Fruit fly (Drosophila melanogaster): Measurements from ENCODE around the gene Atg4b.

The Atg4b gene

DNA sequence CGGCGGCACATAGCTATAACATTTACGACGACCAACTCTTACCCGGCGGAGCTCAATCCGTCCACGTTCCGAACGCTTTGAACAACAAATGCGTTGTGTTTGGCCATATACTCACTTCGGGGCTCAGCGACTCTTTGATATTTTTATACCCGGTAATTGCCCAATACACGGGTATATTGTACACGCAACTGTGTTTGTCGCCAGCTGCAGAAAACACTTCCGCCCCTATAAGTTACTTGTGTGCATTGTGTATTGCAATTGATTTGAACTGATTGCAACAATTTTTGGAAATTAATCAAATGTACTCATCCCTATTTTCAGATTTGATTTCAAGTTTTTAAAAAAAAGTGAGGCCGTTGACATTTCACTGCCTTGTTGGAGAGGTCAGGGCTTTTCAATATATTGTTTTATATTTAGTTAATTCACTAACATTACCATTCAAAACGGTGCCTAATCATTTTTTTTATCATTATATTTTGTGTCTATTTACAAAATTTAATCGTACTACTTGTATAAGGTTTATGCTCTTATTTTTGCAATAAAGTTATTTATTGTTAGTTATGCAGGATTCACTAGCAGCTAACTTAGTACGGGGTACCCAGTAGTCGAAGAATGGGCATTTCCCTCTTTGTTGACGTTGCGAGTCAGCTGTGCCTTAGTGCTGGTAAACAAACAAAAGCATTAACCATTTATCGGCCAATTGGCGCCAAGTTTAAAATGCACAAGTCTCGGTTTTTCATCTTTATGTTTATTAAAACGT is 13.6 kb downstream of the Atg4b start, which contains the start of gene Nagk (continued):
- peak; percentile 87 for TF ChIP-seq E2f2 (GFP tag; IDR thresholded peaks at IDR 0.05)
- no peak for TF ChIP-seq CG6683 (GFP tag; optimal IDR thresholded peaks at IDR 0.05)
- 0 out of 2 replicates have a peak, but pooled peaks have one; percentile 39 for TF ChIP-seq Ptx1 (GFP tag; IDR thresholded peaks at IDR 0.05)
- no peak for TF ChIP-seq schlank (tag; optimal IDR thresholded peaks at IDR 0.05)
- TF ChIP-seq CG1647 (GFP tag; optimal IDR thresholded peaks at IDR 0.05), result no peak
- no peak for TF ChIP-seq CG10321 (GFP tag; IDR thresholded peaks at IDR 0.05)
- TF ChIP-seq CG4404 (GFP tag; IDR thresholded peaks at IDR 0.05), result no peak
- TF ChIP-seq tap (tag; optimal IDR thresholded peaks at IDR 0.05), result no peak
- TF ChIP-seq h (optimal IDR thresholded peaks at IDR 0.05), result no peak
- no peak for TF ChIP-seq CG12299 (tag; optimal IDR thresholded peaks at IDR 0.05)
- no peak for TF ChIP-seq unc-4 (GFP tag; IDR thresholded peaks at IDR 0.05; ENCODE audit: partially characterized antibody)
- TF ChIP-seq fu2 (GFP tag; optimal IDR thresholded peaks at IDR 0.05), result peak; percentile 24
- peak; percentile 12 for TF ChIP-seq crc (GFP tag; optimal IDR thresholded peaks at IDR 0.05)
- TF ChIP-seq HmgZ (tag; optimal IDR thresholded peaks at IDR 0.05), result peak; percentile 5
- peak; percentile 33 for TF ChIP-seq vfl (GFP tag; optimal IDR thresholded peaks at IDR 0.05)
- TF ChIP-seq Rx (GFP tag; IDR thresholded peaks at IDR 0.05), result no peak; the same call in 1 of the 2 replicates
- TF ChIP-seq dpn (GFP tag; optimal IDR thresholded peaks at IDR 0.05), result peak; percentile 46 to 68
- no peak for TF ChIP-seq sna (GFP tag; IDR thresholded peaks at IDR 0.05; ENCODE audit: partially characterized antibody)
- no peak for TF ChIP-seq Lpt (GFP tag; optimal IDR thresholded peaks at IDR 0.05)
- TF ChIP-seq CG1233 (GFP tag; optimal IDR thresholded peaks at IDR 0.05), result peak; percentile 61
- no peak for TF ChIP-seq CG15696 (tag; optimal IDR thresholded peaks at IDR 0.05)
- TF ChIP-seq Poxn (GFP tag; IDR thresholded peaks at IDR 0.05), result no peak
- TF ChIP-seq sd (tag; optimal IDR thresholded peaks at IDR 0.05), result no peak
- no peak for TF ChIP-seq bigmax (GFP tag; optimal IDR thresholded peaks at IDR 0.05)
- TF ChIP-seq Spps (tag; optimal IDR thresholded peaks at IDR 0.05), result peak; percentile 26
- TF ChIP-seq exex (tag; optimal IDR thresholded peaks at IDR 0.05), result peak; percentile 47
- TF ChIP-seq scrt (GFP tag; optimal IDR thresholded peaks at IDR 0.05), result peak; percentile 42
- no peak for TF ChIP-seq tup (GFP tag; optimal IDR thresholded peaks at IDR 0.05)
- peak; percentile 59; the same call in 2 of the 4 replicates for TF ChIP-seq Gug (GFP tag; IDR thresholded peaks at IDR 0.05)
- TF ChIP-seq Med (GFP tag), result peak; percentile 89
- no peak for TF ChIP-seq CG31365 (tag; optimal IDR thresholded peaks at IDR 0.05)
- TF ChIP-seq esg (GFP tag; conservative IDR thresholded peaks at IDR 0.05), result 0 out of 2 replicates have a peak, but pooled peaks have one; percentile 21
- TF ChIP-seq CG3065 (GFP tag; optimal IDR thresholded peaks at IDR 0.05), result no peak
- TF ChIP-seq Myb (GFP tag; optimal IDR thresholded peaks at IDR 0.05), result peak; percentile 33
- no peak for TF ChIP-seq Gsc (GFP tag; IDR thresholded peaks at IDR 0.05)
- TF ChIP-seq CG12391 (tag; optimal IDR thresholded peaks at IDR 0.05), result peak; percentile 77
- TF ChIP-seq CG7745 (tag; optimal IDR thresholded peaks at IDR 0.05), result no peak
- no peak for TF ChIP-seq CG18764 (GFP tag; optimal IDR thresholded peaks at IDR 0.05)
- peak; percentile 40; the same call in 1 of the 2 replicates for TF ChIP-seq amos (GFP tag; IDR thresholded peaks at IDR 0.05; ENCODE audit: partially characterized antibody)
- peak; percentile 31 for TF ChIP-seq mirr (GFP tag; optimal IDR thresholded peaks at IDR 0.05)
- no peak for TF ChIP-seq cad (GFP tag; optimal IDR thresholded peaks at IDR 0.05)
- TF ChIP-seq CG12769 (tag; optimal IDR thresholded peaks at IDR 0.05), result no peak
- peak; percentile 30 for TF ChIP-seq maf-S (GFP tag; optimal IDR thresholded peaks at IDR 0.05)
- TF ChIP-seq CG10565 (GFP tag; optimal IDR thresholded peaks at IDR 0.05), result no peak
- TF ChIP-seq Side (GFP tag; optimal IDR thresholded peaks at IDR 0.05), result peak; percentile 69
- TF ChIP-seq hb (GFP tag; IDR thresholded peaks at IDR 0.05; ENCODE audit: partially characterized antibody), result no peak
- TF ChIP-seq sr (GFP tag; IDR thresholded peaks at IDR 0.05), result peak; percentile 24; the same call in 1 of the 3 replicates
- TF ChIP-seq CG7271 (tag; optimal IDR thresholded peaks at IDR 0.05), result no peak
- TF ChIP-seq oc (tag; optimal IDR thresholded peaks at IDR 0.05), result no peak
- TF ChIP-seq ftz-f1 (GFP tag; optimal IDR thresholded peaks at IDR 0.05), result peak; percentile 34
